Worm (Caenorhabditis elegans) whole organism, late embryonic: ENCODE measurements around the gene F36D3.16.

Experiments used
- ama-1 ChIP-seq: fragments of 150-350 bp; optimal IDR thresholded peaks from 2 replicates; lab custom pipeline; 2014
- ceh-19 ChIP-seq: fragments of 200-800 bp; sonication (Bioruptor generic); optimal IDR thresholded peaks from 2 replicates; lab custom pipeline; 2018; ENCODE audit warnings: mild to moderate bottlenecking, missing genetic modification characterization, missing compliant biosample characterization
- ceh-31 ChIP-seq: sonication (generic microtip); optimal IDR thresholded peaks from 2 replicates; lab custom pipeline; 2016; ENCODE audit warnings: missing genetic modification characterization, missing compliant biosample characterization
- ets-4 ChIP-seq: sonication (generic microtip); optimal IDR thresholded peaks from 2 replicates; lab custom pipeline; 2016; ENCODE audit warnings: missing genetic modification characterization, missing compliant biosample characterization
- fax-1 ChIP-seq: sonication (generic microtip); optimal IDR thresholded peaks from 2 replicates; lab custom pipeline; 2016; ENCODE audit warnings: missing genotype, missing genetic modification characterization, missing compliant biosample characterization
- lin-11 ChIP-seq: fragments of 200-800 bp; sonication (Bioruptor generic); optimal IDR thresholded peaks from 2 replicates; lab custom pipeline; 2018; ENCODE audit warnings: mild to moderate bottlenecking, missing genetic modification characterization, missing compliant biosample characterization
- nfya-1 ChIP-seq: sonication (generic microtip); optimal IDR thresholded peaks from 2 replicates; lab custom pipeline; 2017; ENCODE audit warnings: missing genetic modification characterization, mild to moderate bottlenecking, missing compliant biosample characterization, antibody characterized with exemption, moderate library complexity
- pha-2 ChIP-seq: sonication (generic microtip); optimal IDR thresholded peaks from 2 replicates; lab custom pipeline; 2017; ENCODE audit warnings: mild to moderate bottlenecking, missing genetic modification characterization, missing compliant biosample characterization
- pha-4 ChIP-seq: fragments of 150-350 bp; optimal IDR thresholded peaks from 2 replicates; lab custom pipeline; 2018; ENCODE audit warnings: missing biosample characterization, missing genetic modification reagents, missing genetic modification characterization
- sox-2 ChIP-seq: fragments of 200-800 bp; sonication (Bioruptor generic); IDR thresholded peaks from 2 replicates; pipeline ENCODE4 v1.3.6; 2022; ENCODE audit warnings: missing genetic modification reagents, missing genetic modification characterization, missing compliant biosample characterization
- unc-86 ChIP-seq: sonication (generic microtip); optimal IDR thresholded peaks from 2 replicates; lab custom pipeline; 2016; ENCODE audit warnings: missing genetic modification characterization, missing compliant biosample characterization

DNA sequence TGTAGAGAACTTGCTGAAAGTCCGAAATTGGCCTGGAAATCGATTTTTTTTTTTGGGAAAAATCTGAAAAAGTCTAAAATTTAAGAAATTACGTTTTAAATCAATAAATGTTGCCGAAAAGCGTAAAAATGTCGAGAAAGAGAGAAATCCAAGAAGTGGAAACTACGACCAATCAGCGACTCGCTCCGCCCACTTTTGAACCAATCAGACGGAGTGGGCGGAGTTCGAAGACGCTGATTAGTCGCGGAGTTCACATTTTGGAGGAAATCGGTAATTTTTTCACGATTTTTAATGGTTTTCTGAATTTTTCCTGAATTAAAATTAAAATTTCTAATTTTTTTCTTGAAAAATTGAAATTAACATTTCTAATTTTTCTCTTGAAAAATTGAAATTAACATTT is 11.8 kb downstream of the F36D3.16 start:
- TF ChIP-seq ceh-31 (tag; lab: Kevin White, UChicago) = no peak
- TF ChIP-seq ama-1 (lab: Kevin White, UChicago) = no peak
- TF ChIP-seq pha-4 (tag; lab: Kevin White, UChicago) = no peak
- no peak for TF ChIP-seq fax-1 (tag; lab: Kevin White, UChicago)
- no peak for TF ChIP-seq lin-11 (tag; lab: Kevin White, UChicago)
- TF ChIP-seq ets-4 (tag; lab: Kevin White, UChicago) = no peak
- no peak for TF ChIP-seq sox-2 (GFP tag; lab: Robert Waterston, UW)
- TF ChIP-seq nfya-1 (tag; lab: Kevin White, UChicago) = peak; percentile 83
- TF ChIP-seq unc-86 (tag; lab: Kevin White, UChicago) = no peak
- no peak for TF ChIP-seq pha-2 (tag; lab: Kevin White, UChicago)
- TF ChIP-seq ceh-19 = no peak
